Fruit fly (Drosophila melanogaster): ENCODE measurements around the gene CG32486.

The CG32486 gene

DNA sequence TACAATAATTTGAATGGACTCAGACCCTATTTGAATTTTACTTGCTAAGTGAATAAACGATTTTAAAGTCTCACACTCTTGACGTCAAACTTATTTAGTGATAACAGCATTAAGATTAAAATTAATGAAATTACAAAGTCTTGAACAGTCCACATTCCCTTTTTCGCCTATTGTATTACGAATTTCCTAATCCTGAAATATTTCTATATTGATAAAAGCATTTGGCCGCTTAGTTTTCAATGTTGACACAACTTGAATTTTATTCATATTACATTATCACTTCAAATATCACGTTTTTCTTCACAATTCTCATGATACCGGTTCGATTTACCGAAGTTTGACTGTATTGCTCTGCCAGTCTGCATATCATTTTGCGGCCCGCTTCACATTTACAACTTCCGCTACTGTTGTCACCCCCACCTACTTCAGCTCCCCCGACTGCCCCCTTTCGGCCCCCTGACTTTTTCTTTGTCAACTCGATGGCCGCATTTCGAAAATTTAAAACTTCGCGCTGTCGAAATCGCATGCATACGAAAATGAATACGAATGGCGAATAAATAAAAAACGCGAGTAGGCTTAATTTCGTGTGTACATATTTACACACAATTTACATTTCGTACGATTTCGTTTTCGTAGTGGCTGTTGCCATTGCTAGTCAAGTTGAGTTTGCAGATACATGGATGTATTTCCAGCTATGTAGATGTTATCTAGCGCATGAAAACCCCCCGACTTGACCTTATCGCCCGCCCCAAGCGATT, 7.9 kb upstream of the CG32486 start:
- TF ChIP-seq her (GFP tag; optimal IDR thresholded peaks at IDR 0.05): no peak
- TF ChIP-seq tio (GFP tag; optimal IDR thresholded peaks at IDR 0.05): no peak
- no peak for TF ChIP-seq zen (tag; optimal IDR thresholded peaks at IDR 0.05)
- no peak for TF ChIP-seq ems (GFP tag; optimal IDR thresholded peaks at IDR 0.05)
- TF ChIP-seq CG15073 (GFP tag; optimal IDR thresholded peaks at IDR 0.05): no peak
- no peak for TF ChIP-seq z (GFP tag; IDR thresholded peaks at IDR 0.05)
- no peak for TF ChIP-seq sisA (GFP tag; IDR thresholded peaks at IDR 0.05)
- TF ChIP-seq CG12219 (GFP tag; optimal IDR thresholded peaks at IDR 0.05): no peak
- TF ChIP-seq CG3847 (GFP tag; IDR thresholded peaks at IDR 0.05): no peak
- peak; percentile 87 for TF ChIP-seq Med (GFP tag)
- TF ChIP-seq knrl (GFP tag; IDR thresholded peaks at IDR 0.05; ENCODE audit: partially characterized antibody): no peak
- TF ChIP-seq CG12155 (GFP tag; optimal IDR thresholded peaks at IDR 0.05): no peak
- TF ChIP-seq CG4820 (GFP tag; optimal IDR thresholded peaks at IDR 0.05): peak; percentile 7
- TF ChIP-seq Ptx1 (GFP tag; IDR thresholded peaks at IDR 0.05): peak; percentile 37; the same call in 1 of the 2 replicates
- peak in 1 of 3 experiments; percentile 0 for TF ChIP-seq lola (GFP tag; optimal IDR thresholded peaks at IDR 0.05)
- TF ChIP-seq CG14667 (GFP tag; IDR thresholded peaks at IDR 0.05): no peak
- TF ChIP-seq CG10274 (GFP tag; optimal IDR thresholded peaks at IDR 0.05): no peak
- no peak for TF ChIP-seq Adf1 (GFP tag; IDR thresholded peaks at IDR 0.05)
- TF ChIP-seq onecut (GFP tag; IDR thresholded peaks at IDR 0.05): no peak
- TF ChIP-seq CG2116 (GFP tag; optimal IDR thresholded peaks at IDR 0.05): no peak
- no peak for TF ChIP-seq bowl (GFP tag; IDR thresholded peaks at IDR 0.05)
- no peak for TF ChIP-seq CG10462 (GFP tag; optimal IDR thresholded peaks at IDR 0.05)
- TF ChIP-seq CG2678 (tag; optimal IDR thresholded peaks at IDR 0.05): peak; percentile 68
- TF ChIP-seq Oaz (GFP tag; IDR thresholded peaks at IDR 0.05): no peak
- no peak for TF ChIP-seq Ets97D (GFP tag; optimal IDR thresholded peaks at IDR 0.05)
- TF ChIP-seq odd (GFP tag; optimal IDR thresholded peaks at IDR 0.05): peak; percentile 33
- no peak for TF ChIP-seq CG10366 (GFP tag; IDR thresholded peaks at IDR 0.05)
- no peak for TF ChIP-seq disco-r (GFP tag; optimal IDR thresholded peaks at IDR 0.05)
- TF ChIP-seq vfl (GFP tag; optimal IDR thresholded peaks at IDR 0.05): no peak
- no peak for TF ChIP-seq D (optimal IDR thresholded peaks at IDR 0.05)
- TF ChIP-seq D (GFP tag; optimal IDR thresholded peaks at IDR 0.05): no peak
- TF ChIP-seq wek (GFP tag; optimal IDR thresholded peaks at IDR 0.05): peak; percentile 80
- TF ChIP-seq CG10979 (tag; optimal IDR thresholded peaks at IDR 0.05): peak; percentile 21
- TF ChIP-seq CG2202 (tag; optimal IDR thresholded peaks at IDR 0.05): no peak
- no peak for TF ChIP-seq pita (GFP tag; optimal IDR thresholded peaks at IDR 0.05)
- no peak for TF ChIP-seq sc (optimal IDR thresholded peaks at IDR 0.05)
- TF ChIP-seq sc (GFP tag; optimal IDR thresholded peaks at IDR 0.05): no peak
- TF ChIP-seq CG15011 (GFP tag; optimal IDR thresholded peaks at IDR 0.05): peak; percentile 4
- TF ChIP-seq pfk (GFP tag; optimal IDR thresholded peaks at IDR 0.05): peak; percentile 21
- TF ChIP-seq CG3065 (GFP tag; optimal IDR thresholded peaks at IDR 0.05): no peak
- TF ChIP-seq CG8089 (GFP tag; optimal IDR thresholded peaks at IDR 0.05): no peak
- TF ChIP-seq D19B (GFP tag; optimal IDR thresholded peaks at IDR 0.05): no peak
- peak; percentile 22 for TF ChIP-seq PHDP (tag; optimal IDR thresholded peaks at IDR 0.05)
- TF ChIP-seq zfh2 (GFP tag; optimal IDR thresholded peaks at IDR 0.05): no peak
- TF ChIP-seq CG2129 (GFP tag; IDR thresholded peaks at IDR 0.05; ENCODE audit: partially characterized antibody): no peak
- peak; percentile 35 for TF ChIP-seq klu (GFP tag; IDR thresholded peaks at IDR 0.05)
- no peak for TF ChIP-seq slou (GFP tag; optimal IDR thresholded peaks at IDR 0.05)
- peak; percentile 51 for TF ChIP-seq ATbp (GFP tag; optimal IDR thresholded peaks at IDR 0.05)
- no peak for TF ChIP-seq maf-S (GFP tag; optimal IDR thresholded peaks at IDR 0.05)
- TF ChIP-seq Hmr (GFP tag; optimal IDR thresholded peaks at IDR 0.05): peak; percentile 69
- TF ChIP-seq CG13287 (GFP tag; IDR thresholded peaks at IDR 0.05; ENCODE audit: partially characterized antibody): no peak

Measured in whole organism, embryonic.